Worm (Caenorhabditis elegans) whole organism, L4 larva: Measurements from ENCODE around the gene F15A4.5.

Experiments
- aly-2 ChIP-seq: sonication (generic microtip); optimal IDR thresholded peaks from 2 replicates; lab custom pipeline; 2018; ENCODE audit warnings: missing biosample characterization, missing genetic modification characterization
- daf-12 ChIP-seq: fragments of 150-350 bp; optimal IDR thresholded peaks from 2 replicates; lab custom pipeline; 2014; ENCODE audit warnings: missing biosample characterization, missing genetic modification reagents, missing genetic modification characterization
- fkh-10 ChIP-seq: fragments of 150-350 bp; optimal IDR thresholded peaks from 2 replicates; lab custom pipeline; 2014; ENCODE audit warnings: missing biosample characterization, missing genetic modification reagents, missing genetic modification characterization
- lin-39 ChIP-seq: fragments of 150-350 bp; optimal IDR thresholded peaks from 2 replicates; lab custom pipeline; 2014; ENCODE audit warnings: missing biosample characterization, missing genetic modification reagents, missing genetic modification characterization
- nhr-25 ChIP-seq: sonication (generic microtip); optimal IDR thresholded peaks from 2 replicates; lab custom pipeline; 2017; ENCODE audit warnings: missing genetic modification characterization, mild to moderate bottlenecking, missing compliant biosample characterization, antibody characterized with exemption, moderate library complexity, borderline replicate concordance; ENCODE audit not compliant: insufficient read depth
- zag-1 ChIP-seq: fragments of 150-350 bp; optimal IDR thresholded peaks from 2 replicates; lab custom pipeline; 2014; ENCODE audit warnings: missing biosample characterization, missing genetic modification characterization

DNA sequence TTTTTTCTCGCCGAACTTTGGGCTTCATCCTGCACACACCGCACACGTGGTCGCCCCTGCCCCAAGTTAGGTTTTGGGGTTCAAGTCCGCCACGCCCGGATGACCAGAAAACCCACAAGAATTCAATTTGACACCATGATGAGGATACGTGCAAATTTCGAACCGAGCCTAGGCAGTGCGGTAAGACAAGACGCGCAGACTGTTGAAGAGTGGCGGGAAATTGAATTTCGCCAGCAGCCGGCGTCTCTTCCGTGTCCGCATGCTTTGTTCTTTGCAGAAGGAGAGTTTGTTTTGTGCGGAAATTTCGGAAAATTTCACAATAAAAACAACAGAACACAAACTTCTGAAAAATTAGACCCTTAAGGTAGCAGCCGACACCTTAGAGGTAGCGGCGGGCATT, 28.9 kb upstream of the F15A4.5 start:
- TF ChIP-seq nhr-25 (tag; lab: Kevin White, UChicago) (no peak), fkh-10 (GFP tag; lab: Kevin White, UChicago) (peak; percentile 29), daf-12 (tag; lab: Kevin White, UChicago) (no peak), zag-1 (tag; lab: Kevin White, UChicago) (no peak), lin-39 (tag; lab: Kevin White, UChicago) (no peak), aly-2 (tag; lab: Kevin White, UChicago) (no peak)
